Fruit fly (Drosophila melanogaster): Measurements from ENCODE around the gene raskol.

raskol gene

dm6 chrX:17760522-17760921 lies 50.6 kb downstream of the raskol start (continued):
- TF ChIP-seq sqz (GFP tag; optimal IDR thresholded peaks at IDR 0.05) (no peak), CG1024 (GFP tag; IDR thresholded peaks at IDR 0.05) (no peak), CG43689 (GFP tag; IDR thresholded peaks at IDR 0.05) (no peak), Ssrp (tag; optimal IDR thresholded peaks at IDR 0.05) (no peak), pfk (GFP tag; optimal IDR thresholded peaks at IDR 0.05) (no peak), CG10979 (tag; optimal IDR thresholded peaks at IDR 0.05) (peak; percentile 14), crp (GFP tag; optimal IDR thresholded peaks at IDR 0.05) (no peak), CG1792 (GFP tag; optimal IDR thresholded peaks at IDR 0.05) (no peak), CG4404 (GFP tag; IDR thresholded peaks at IDR 0.05) (0 out of 2 replicates have a peak, but pooled peaks have one; percentile 30), ash1 (GFP tag; optimal IDR thresholded peaks at IDR 0.05) (no peak), Elba2 (GFP tag; optimal IDR thresholded peaks at IDR 0.05) (no peak), Ravus (GFP tag; IDR thresholded peaks at IDR 0.05) (no peak), sob (GFP tag; IDR thresholded peaks at IDR 0.05) (no peak), CG12104 (GFP tag; optimal IDR thresholded peaks at IDR 0.05) (no peak), corto (GFP tag; optimal IDR thresholded peaks at IDR 0.05) (no peak), CG18619 (GFP tag; optimal IDR thresholded peaks at IDR 0.05) (no peak), wek (GFP tag; optimal IDR thresholded peaks at IDR 0.05) (no peak), Dll (GFP tag; IDR thresholded peaks at IDR 0.05; ENCODE audit: partially characterized antibody) (no peak), gsb (GFP tag; IDR thresholded peaks at IDR 0.05) (no peak), inv (GFP tag; IDR thresholded peaks at IDR 0.05; ENCODE audit: partially characterized antibody) (no peak), Chrac-16 (GFP tag; optimal IDR thresholded peaks at IDR 0.05) (no peak), az2 (GFP tag; optimal IDR thresholded peaks at IDR 0.05) (no peak), cg (GFP tag; optimal IDR thresholded peaks at IDR 0.05) (no peak), HLH4C (GFP tag; IDR thresholded peaks at IDR 0.05; ENCODE audit: partially characterized antibody) (no peak), Tbp (GFP tag; optimal IDR thresholded peaks at IDR 0.05) (no peak), Bgb (GFP tag; IDR thresholded peaks at IDR 0.05; ENCODE audit: partially characterized antibody) (no peak)

DNA sequence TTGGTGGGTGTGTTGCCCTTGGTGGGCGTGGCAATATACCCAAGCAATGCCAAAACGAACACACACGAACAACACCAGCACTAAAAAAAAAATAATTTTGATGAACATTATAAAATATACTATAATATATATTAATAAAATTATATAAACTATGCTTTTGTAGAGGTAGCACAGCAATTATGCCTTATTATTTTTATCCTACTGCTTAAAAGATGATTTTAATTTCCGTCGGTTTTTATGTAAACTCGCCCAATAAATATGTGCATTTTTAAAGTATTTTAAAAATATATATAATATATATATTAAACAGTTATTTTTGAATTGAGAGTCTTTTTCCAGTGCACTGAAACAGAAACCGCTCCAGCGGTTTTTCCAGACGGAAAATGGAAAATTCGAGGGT lies 52.3 kb downstream of the raskol start:
- TF ChIP-seq CG12155 (GFP tag; optimal IDR thresholded peaks at IDR 0.05): no peak
- TF ChIP-seq chn (GFP tag; optimal IDR thresholded peaks at IDR 0.05): no peak
- TF ChIP-seq CG17361 (GFP tag; IDR thresholded peaks at IDR 0.05): peak; percentile 62
- peak; percentile 64 for TF ChIP-seq CG2712 (tag; optimal IDR thresholded peaks at IDR 0.05)
- peak; percentile 58 for TF ChIP-seq fd96Cb (tag; optimal IDR thresholded peaks at IDR 0.05)
- peak; percentile 2 for TF ChIP-seq Asciz (GFP tag; optimal IDR thresholded peaks at IDR 0.05)
- TF ChIP-seq btn (GFP tag; optimal IDR thresholded peaks at IDR 0.05): no peak
- peak; percentile 25 for TF ChIP-seq CG10267 (tag; optimal IDR thresholded peaks at IDR 0.05)
- peak; percentile 58 for TF ChIP-seq phol (tag; optimal IDR thresholded peaks at IDR 0.05)
- TF ChIP-seq CG12391 (tag; optimal IDR thresholded peaks at IDR 0.05): peak; percentile 20
- peak; percentile 65 for TF ChIP-seq CG31441 (GFP tag; IDR thresholded peaks at IDR 0.05)
- no peak for TF ChIP-seq Usf (GFP tag; optimal IDR thresholded peaks at IDR 0.05)
- no peak for TF ChIP-seq CG17359 (tag; optimal IDR thresholded peaks at IDR 0.05)
- TF ChIP-seq unc-4 (GFP tag; IDR thresholded peaks at IDR 0.05; ENCODE audit: partially characterized antibody): no peak
- TF ChIP-seq NFAT (GFP tag; IDR thresholded peaks at IDR 0.05): no peak
- peak in 1 of 2 experiments; percentile 52 for TF ChIP-seq bsh (GFP tag; optimal IDR thresholded peaks at IDR 0.05)
- no peak for TF ChIP-seq TFAM (GFP tag; optimal IDR thresholded peaks at IDR 0.05)
- peak; percentile 20 for TF ChIP-seq D19A (tag; optimal IDR thresholded peaks at IDR 0.05)
- no peak for TF ChIP-seq crc (GFP tag; optimal IDR thresholded peaks at IDR 0.05)
- TF ChIP-seq croc (GFP tag; conservative IDR thresholded peaks at IDR 0.05): 0 out of 3 replicates have a peak, but pooled peaks have one; percentile 18
- TF ChIP-seq CG2129 (GFP tag; IDR thresholded peaks at IDR 0.05; ENCODE audit: partially characterized antibody): no peak
- peak; percentile 18 for TF ChIP-seq CG14710 (tag; optimal IDR thresholded peaks at IDR 0.05)
- peak; percentile 36 for TF ChIP-seq CG8388 (GFP tag; optimal IDR thresholded peaks at IDR 0.05)
- TF ChIP-seq ash1 (GFP tag; optimal IDR thresholded peaks at IDR 0.05): no peak
- TF ChIP-seq nmo (GFP tag; optimal IDR thresholded peaks at IDR 0.05): peak; percentile 43
- TF ChIP-seq ab (GFP tag; optimal IDR thresholded peaks at IDR 0.05): no peak
